Worm (Caenorhabditis elegans) whole organism, L2 larva: ENCODE measurements around the gene F54D5.4.
A peak's percentile ranks its signal among the peaks of the same experiment; 100 is the strongest.

Source experiments
- C34F6.9 ChIP-seq: fragments of 150-350 bp; optimal IDR thresholded peaks from 2 replicates; lab custom pipeline; 2014; ENCODE audit warnings: missing biosample characterization, missing genetic modification characterization
- F13H6.1 ChIP-seq: sonication (generic microtip); optimal IDR thresholded peaks from 2 replicates; lab custom pipeline; 2016; ENCODE audit warnings: missing genetic modification characterization, missing compliant biosample characterization
- Y55F3AM.14 ChIP-seq: fragments of 200-800 bp; sonication (Bioruptor generic); optimal IDR thresholded peaks from 2 replicates; lab custom pipeline; 2018; ENCODE audit warnings: mild to moderate bottlenecking, missing genetic modification characterization, missing compliant biosample characterization
- ZK546.5 ChIP-seq: sonication (generic microtip); optimal IDR thresholded peaks from 2 replicates; lab custom pipeline; 2017; ENCODE audit warnings: missing biosample characterization, missing genetic modification characterization
- aly-2 ChIP-seq: fragments of 150-350 bp; optimal IDR thresholded peaks from 2 replicates; lab custom pipeline; 2014; ENCODE audit warnings: missing biosample characterization, missing genetic modification characterization
- ama-1 ChIP-seq: fragments of 150-350 bp; optimal IDR thresholded peaks from 2 replicates; lab custom pipeline; 2018; ENCODE audit warnings: inconsistent platforms
- ceh-16 ChIP-seq: fragments of 150-350 bp; optimal IDR thresholded peaks from 2 replicates; lab custom pipeline; 2014; ENCODE audit warnings: missing biosample characterization, missing genetic modification characterization
- ceh-82 ChIP-seq: fragments of 150-350 bp; optimal IDR thresholded peaks from 2 replicates; lab custom pipeline; 2014; ENCODE audit warnings: missing biosample characterization, missing genetic modification characterization
- crh-2 ChIP-seq: sonication (generic microtip); optimal IDR thresholded peaks from 2 replicates; lab custom pipeline; 2017; ENCODE audit warnings: missing biosample characterization, missing genetic modification characterization
- dmd-4 ChIP-seq: sonication (generic microtip); optimal IDR thresholded peaks from 2 replicates; lab custom pipeline; 2017; ENCODE audit warnings: missing biosample characterization, missing genetic modification characterization
- egl-27 ChIP-seq: sonication (generic microtip); optimal IDR thresholded peaks from 3 replicates; lab custom pipeline; 2017; ENCODE audit warnings: missing biosample characterization, missing genetic modification reagents, missing genetic modification characterization
- elt-1 ChIP-seq: fragments of 150-350 bp; optimal IDR thresholded peaks from 2 replicates; lab custom pipeline; 2014; ENCODE audit warnings: missing biosample characterization, missing genetic modification characterization
- elt-3 ChIP-seq: sonication (generic microtip); optimal IDR thresholded peaks from 2 replicates; lab custom pipeline; 2017; ENCODE audit warnings: missing biosample characterization, missing genetic modification characterization
- fos-1 ChIP-seq: fragments of 150-350 bp; optimal IDR thresholded peaks from 2 replicates; lab custom pipeline; 2014; ENCODE audit warnings: missing biosample characterization, missing genetic modification characterization
- gmeb-1 ChIP-seq: fragments of 150-350 bp; optimal IDR thresholded peaks from 2 replicates; lab custom pipeline; 2014; ENCODE audit warnings: missing biosample characterization, missing genetic modification characterization
- lin-11 ChIP-seq: fragments of 150-350 bp; sonication (generic microtip); optimal IDR thresholded peaks from 2 replicates; lab custom pipeline; 2014; ENCODE audit warnings: missing biosample characterization, missing genetic modification characterization, inconsistent platforms, mixed read lengths
- lin-13 ChIP-seq: fragments of 150-350 bp; optimal IDR thresholded peaks from 2 replicates; lab custom pipeline; 2014; ENCODE audit warnings: missing biosample characterization, missing genetic modification reagents, missing genetic modification characterization
- lin-39 ChIP-seq: fragments of 150-350 bp; optimal IDR thresholded peaks from 2 replicates; lab custom pipeline; 2014; ENCODE audit warnings: missing biosample characterization, missing genetic modification reagents, missing genetic modification characterization
- lsy-2 ChIP-seq, 2 experiments: fragments of 150-350 bp in 1 of 2; sonication (generic microtip) in 1 of 2; optimal IDR thresholded peaks; 2 replicates each; lab custom pipeline; 2014 to 2017; ENCODE audit warnings: missing biosample characterization in 2 of 2, missing genetic modification characterization in 2 of 2
- mab-5 ChIP-seq: fragments of 150-350 bp; optimal IDR thresholded peaks from 2 replicates; lab custom pipeline; 2014; ENCODE audit warnings: missing biosample characterization, missing genetic modification characterization
- mbf-1 ChIP-seq: sonication (generic microtip); optimal IDR thresholded peaks from 2 replicates; lab custom pipeline; 2017; ENCODE audit warnings: missing biosample characterization, missing genetic modification characterization
- nhr-10 ChIP-seq: sonication (generic microtip); optimal IDR thresholded peaks from 2 replicates; lab custom pipeline; 2017; ENCODE audit warnings: missing biosample characterization, missing genetic modification characterization
- nhr-11 ChIP-seq: fragments of 150-350 bp; optimal IDR thresholded peaks from 2 replicates; lab custom pipeline; 2014; ENCODE audit warnings: missing biosample characterization, missing genetic modification characterization
- nhr-12 ChIP-seq: fragments of 150-350 bp; optimal IDR thresholded peaks from 2 replicates; lab custom pipeline; 2014; ENCODE audit warnings: missing biosample characterization, missing genetic modification characterization
- nhr-129 ChIP-seq: fragments of 150-350 bp; optimal IDR thresholded peaks from 2 replicates; lab custom pipeline; 2014; ENCODE audit warnings: missing biosample characterization, missing genetic modification characterization
- nhr-21 ChIP-seq: fragments of 150-350 bp; optimal IDR thresholded peaks from 2 replicates; lab custom pipeline; 2014; ENCODE audit warnings: missing biosample characterization, missing genetic modification characterization
- nhr-237 ChIP-seq: fragments of 150-350 bp; optimal IDR thresholded peaks from 2 replicates; lab custom pipeline; 2014; ENCODE audit warnings: missing biosample characterization, missing genetic modification characterization
- nhr-25 ChIP-seq: fragments of 150-350 bp; sonication (generic microtip); optimal IDR thresholded peaks from 3 replicates; lab custom pipeline; 2014; ENCODE audit warnings: missing biosample characterization, missing genetic modification characterization
- nhr-6 ChIP-seq: fragments of 150-350 bp; optimal IDR thresholded peaks from 2 replicates; lab custom pipeline; 2014; ENCODE audit warnings: missing biosample characterization, missing genetic modification characterization
- nhr-77 ChIP-seq: fragments of 150-350 bp; optimal IDR thresholded peaks from 2 replicates; lab custom pipeline; 2014; ENCODE audit warnings: missing biosample characterization, missing genetic modification characterization
- peb-1 ChIP-seq: fragments of 150-350 bp; optimal IDR thresholded peaks from 2 replicates; lab custom pipeline; 2014; ENCODE audit warnings: missing biosample characterization, missing genetic modification characterization
- sem-4 ChIP-seq: fragments of 150-350 bp; optimal IDR thresholded peaks from 2 replicates; lab custom pipeline; 2014; ENCODE audit warnings: missing biosample characterization, missing genetic modification reagents, missing genetic modification characterization
- skn-1 ChIP-seq: sonication (generic microtip); optimal IDR thresholded peaks from 2 replicates; lab custom pipeline; 2017; ENCODE audit warnings: missing biosample characterization, missing genetic modification characterization
- snpc-4 ChIP-seq: fragments of 150-350 bp; optimal IDR thresholded peaks from 2 replicates; lab custom pipeline; 2014; ENCODE audit warnings: missing biosample characterization, missing genetic modification characterization
- unc-39 ChIP-seq: fragments of 150-350 bp; optimal IDR thresholded peaks from 2 replicates; lab custom pipeline; 2014; ENCODE audit warnings: missing biosample characterization, missing genetic modification characterization
- unc-55 ChIP-seq: fragments of 150-350 bp; sonication (generic microtip); optimal IDR thresholded peaks from 3 replicates; lab custom pipeline; 2014; ENCODE audit warnings: missing biosample characterization, missing genetic modification reagents, missing genetic modification characterization
- zag-1 ChIP-seq: fragments of 150-350 bp; optimal IDR thresholded peaks from 2 replicates; lab custom pipeline; 2014; ENCODE audit warnings: missing biosample characterization, missing genetic modification characterization
- ztf-11 ChIP-seq: sonication (generic microtip); optimal IDR thresholded peaks from 2 replicates; lab custom pipeline; 2017; ENCODE audit warnings: missing biosample characterization, missing genetic modification characterization

F54D5.4 gene

ce11 chrII:11537606-11538016 is 32.0 kb upstream of the F54D5.4 start:
- TF ChIP-seq aly-2 (no peak), nhr-6 (tag; lab: Kevin White, UChicago) (no peak), nhr-77 (tag; lab: Kevin White, UChicago) (no peak), snpc-4 (tag; lab: Kevin White, UChicago) (no peak), sem-4 (tag; lab: Kevin White, UChicago) (no peak), F13H6.1 (no peak), nhr-11 (no peak)

ce11 chrII:11538741-11539140 is 30.9 kb upstream of the F54D5.4 start, which contains the start of gene Y62F5A.9:
Gene Y62F5A.9, minus strand, starts transcription at chrII:11538841.
- no peak for TF ChIP-seq Y55F3AM.14 (GFP tag; lab: Kevin White, UChicago)
- no peak for TF ChIP-seq fos-1 (tag; lab: Kevin White, UChicago)
- TF ChIP-seq nhr-11: no peak
- no peak for TF ChIP-seq gmeb-1 (tag; lab: Kevin White, UChicago)
- no peak for TF ChIP-seq lsy-2 (tag; optimal IDR thresholded peaks at IDR 0.05; lab: Kevin White, UChicago)
- TF ChIP-seq nhr-10 (tag; lab: Kevin White, UChicago): no peak
- TF ChIP-seq zag-1 (tag; lab: Kevin White, UChicago): no peak
- no peak for TF ChIP-seq peb-1
- TF ChIP-seq nhr-77 (tag; lab: Kevin White, UChicago): no peak
- no peak for TF ChIP-seq lin-13 (GFP tag; lab: Kevin White, UChicago)

- no peak for TF ChIP-seq nhr-77 (tag; lab: Kevin White, UChicago)
- peak; percentile 25 for TF ChIP-seq crh-2
- TF ChIP-seq elt-1 (tag; lab: Kevin White, UChicago): no peak
- TF ChIP-seq C34F6.9 (tag; lab: Kevin White, UChicago): peak; percentile 66
- TF ChIP-seq skn-1 (tag; lab: Kevin White, UChicago): no peak
- TF ChIP-seq unc-55 (GFP tag; lab: Kevin White, UChicago): peak; percentile 33
- peak; percentile 8 for TF ChIP-seq fos-1 (tag; lab: Kevin White, UChicago)
- TF ChIP-seq nhr-129: peak; percentile 20
- no peak for TF ChIP-seq ztf-11 (tag; lab: Kevin White, UChicago)
- TF ChIP-seq peb-1: no peak
- peak in 1 of 2 experiments; percentile 39 for TF ChIP-seq lsy-2 (tag; optimal IDR thresholded peaks at IDR 0.05; lab: Kevin White, UChicago)
- TF ChIP-seq ama-1: peak; percentile 11
Measured at ce11 chrII:11542385-11542784, 27.2 kb upstream of the F54D5.4 start, which contains the start of gene gtf-2E2. Gene gtf-2E2, minus strand, starts transcription at chrII:11542495.

ce11 chrII:11542958-11543357 is 26.7 kb upstream of the F54D5.4 start:
- no peak for TF ChIP-seq mbf-1 (tag; lab: Kevin White, UChicago)
- no peak for TF ChIP-seq fos-1 (tag; lab: Kevin White, UChicago)
- TF ChIP-seq, all 48 proteins: peak for 0

- TF ChIP-seq ceh-16 (no peak), Y55F3AM.14 (GFP tag; lab: Kevin White, UChicago) (no peak), nhr-21 (no peak), dmd-4 (tag; lab: Kevin White, UChicago) (no peak), lin-11 (tag; lab: Kevin White, UChicago) (no peak), skn-1 (tag; lab: Kevin White, UChicago) (no peak), sem-4 (tag; lab: Kevin White, UChicago) (no peak), lin-13 (GFP tag; lab: Kevin White, UChicago) (no peak), zag-1 (tag; lab: Kevin White, UChicago) (no peak), ztf-11 (tag; lab: Kevin White, UChicago) (no peak), F13H6.1 (no peak)
Measured at ce11 chrII:11544714-11545113, 24.9 kb upstream of the F54D5.4 start, which contains the start of gene F54D5.9. Gene F54D5.9, minus strand, starts transcription at chrII:11544828.

ce11 chrII:11545299-11545951 is 24.2 kb upstream of the F54D5.4 start, which contains the start of gene dnj-13:
Gene dnj-13, plus strand, starts transcription at chrII:11545701.
- TF ChIP-seq unc-55 (GFP tag; lab: Kevin White, UChicago) (peak; percentile 95), lin-39 (tag; lab: Kevin White, UChicago) (peak; percentile 30), egl-27 (tag; lab: Kevin White, UChicago) (peak; percentile 76), ceh-82 (tag; lab: Kevin White, UChicago) (peak; percentile 54), nhr-237 (tag; lab: Kevin White, UChicago) (peak; percentile 43), gmeb-1 (tag; lab: Kevin White, UChicago) (peak; percentile 90), zag-1 (tag; lab: Kevin White, UChicago) (peak; percentile 70), C34F6.9 (tag; lab: Kevin White, UChicago) (peak; percentile 92), nhr-12 (tag; lab: Kevin White, UChicago) (no peak), nhr-21 (peak; percentile 90), fos-1 (tag; lab: Kevin White, UChicago) (peak; percentile 81), elt-3 (no peak), unc-39 (tag; lab: Kevin White, UChicago) (no peak), ZK546.5 (tag; lab: Kevin White, UChicago) (peak; percentile 38), Y55F3AM.14 (GFP tag; lab: Kevin White, UChicago) (peak; percentile 94), mbf-1 (tag; lab: Kevin White, UChicago) (no peak), snpc-4 (tag; lab: Kevin White, UChicago) (peak; percentile 78), ama-1 (peak; percentile 88), aly-2 (no peak), nhr-6 (tag; lab: Kevin White, UChicago) (peak; percentile 89), F13H6.1 (peak; percentile 96), mab-5 (tag; lab: Kevin White, UChicago) (peak; percentile 91), sem-4 (tag; lab: Kevin White, UChicago) (peak; percentile 96), lin-11 (tag; lab: Kevin White, UChicago) (peak; percentile 88), nhr-77 (tag; lab: Kevin White, UChicago) (peak; percentile 82), dmd-4 (tag; lab: Kevin White, UChicago) (peak; percentile 14), nhr-25 (tag; lab: Kevin White, UChicago) (peak; percentile 87)
